Fruit fly (Drosophila melanogaster): Measurements from ENCODE around the gene CG2162.

Gene CG2162

DNA sequence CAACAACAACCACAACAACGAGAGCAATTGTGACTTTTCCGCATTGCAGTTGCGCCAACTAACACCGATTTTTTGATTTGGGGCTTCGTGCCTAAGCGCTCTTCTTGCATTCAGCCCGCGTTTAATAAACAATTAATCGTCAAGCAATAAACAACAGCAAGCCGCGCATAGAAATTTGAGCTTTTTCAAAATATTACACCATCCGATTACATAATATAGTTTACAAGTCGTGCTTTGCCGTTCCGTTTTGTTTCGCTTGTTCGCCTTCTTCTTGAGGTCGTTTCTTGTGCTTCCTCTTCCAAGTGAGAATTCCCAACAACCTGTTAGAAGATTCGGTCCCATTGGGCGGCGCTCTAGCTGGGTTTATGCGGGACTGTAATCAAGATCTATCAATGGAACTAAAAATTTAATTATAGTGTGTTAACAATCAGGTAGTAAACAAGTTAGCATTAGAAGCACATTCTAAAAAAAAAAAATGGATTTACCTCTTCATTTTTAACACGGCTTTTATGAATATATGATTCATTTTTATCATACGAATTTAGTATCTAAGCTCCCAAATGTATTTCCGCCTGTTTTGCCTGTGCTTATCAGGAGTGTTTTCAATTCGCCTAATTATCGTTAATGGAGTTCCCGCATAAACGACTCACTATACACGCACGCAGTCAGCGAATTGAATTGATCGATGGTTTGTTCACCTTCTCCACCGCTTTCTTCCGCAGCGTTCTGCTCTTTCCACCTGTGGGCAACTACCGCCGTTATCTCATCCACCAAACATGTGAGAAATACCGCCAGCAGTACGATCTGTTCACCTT lies 980 bp downstream of the CG2162 start (continued):
- TF ChIP-seq BtbVII (GFP tag; optimal IDR thresholded peaks at IDR 0.05) (peak; percentile 89), Neu2 (GFP tag; optimal IDR thresholded peaks at IDR 0.05; ENCODE audit: borderline replicate concordance) (no peak), Fer1 (GFP tag; optimal IDR thresholded peaks at IDR 0.05) (peak; percentile 93), D (optimal IDR thresholded peaks at IDR 0.05) (no peak), D (GFP tag; optimal IDR thresholded peaks at IDR 0.05) (peak; percentile 81), crol (GFP tag; IDR thresholded peaks at IDR 0.05) (no peak), zen2 (GFP tag; IDR thresholded peaks at IDR 0.05; ENCODE audit: partially characterized antibody) (no peak), H2.0 (GFP tag; IDR thresholded peaks at IDR 0.05) (peak; percentile 74), CG15696 (tag; optimal IDR thresholded peaks at IDR 0.05) (peak; percentile 88), CG43689 (GFP tag; IDR thresholded peaks at IDR 0.05) (peak; percentile 37; the same call in 1 of the 2 replicates), CG1603 (tag; optimal IDR thresholded peaks at IDR 0.05) (peak; percentile 62), run (tag; optimal IDR thresholded peaks at IDR 0.05) (peak; percentile 32), odd (GFP tag; optimal IDR thresholded peaks at IDR 0.05) (peak; percentile 89), CG2678 (tag; optimal IDR thresholded peaks at IDR 0.05) (peak; percentile 94), toy (GFP tag; IDR thresholded peaks at IDR 0.05) (0 out of 2 replicates have a peak, but pooled peaks have one; percentile 9), her (GFP tag; optimal IDR thresholded peaks at IDR 0.05) (peak; percentile 44), z (GFP tag; IDR thresholded peaks at IDR 0.05) (no peak), YL-1 (GFP tag; optimal IDR thresholded peaks at IDR 0.05) (peak; percentile 57), Dbx (GFP tag; IDR thresholded peaks at IDR 0.05) (peak; percentile 72), CG14710 (tag; optimal IDR thresholded peaks at IDR 0.05) (peak; percentile 91), Trl (optimal IDR thresholded peaks at IDR 0.05) (peak in 1 of 2 experiments; percentile 41), Trl (GFP tag; optimal IDR thresholded peaks at IDR 0.05) (peak; percentile 68), Med (GFP tag) (peak; percentile 96), Hr39 (optimal IDR thresholded peaks at IDR 0.05) (no peak), CG8924 (tag; optimal IDR thresholded peaks at IDR 0.05) (peak; percentile 92), prd (optimal IDR thresholded peaks at IDR 0.05) (no peak), prd (GFP tag; IDR thresholded peaks at IDR 0.05) (peak; percentile 77), CG17361 (GFP tag; IDR thresholded peaks at IDR 0.05) (peak; percentile 90), CG6854 (GFP tag; optimal IDR thresholded peaks at IDR 0.05) (peak; percentile 87), CG7556 (GFP tag; optimal IDR thresholded peaks at IDR 0.05) (peak; percentile 91), sqz (GFP tag; optimal IDR thresholded peaks at IDR 0.05) (peak; percentile 67), CG15269 (tag; optimal IDR thresholded peaks at IDR 0.05) (peak; percentile 89), vfl (GFP tag; optimal IDR thresholded peaks at IDR 0.05) (peak; percentile 41), Ets65A (GFP tag) (peak; percentile 71), h (optimal IDR thresholded peaks at IDR 0.05) (no peak), ro (GFP tag; IDR thresholded peaks at IDR 0.05) (0 out of 2 replicates have a peak, but pooled peaks have one; percentile 8), CG4282 (GFP tag; optimal IDR thresholded peaks at IDR 0.05) (peak; percentile 33), peb (GFP tag; IDR thresholded peaks at IDR 0.05) (0 out of 2 replicates have a peak, but pooled peaks have one; percentile 19), cas (GFP tag; IDR thresholded peaks at IDR 0.05) (no peak), sob (GFP tag; IDR thresholded peaks at IDR 0.05) (peak; percentile 69; the same call in 1 of the 2 replicates), Hr78 (GFP tag; optimal IDR thresholded peaks at IDR 0.05) (peak in 1 of 2 experiments; percentile 61), CG8388 (GFP tag; optimal IDR thresholded peaks at IDR 0.05) (peak; percentile 82), CG13296 (GFP tag; optimal IDR thresholded peaks at IDR 0.05) (peak; percentile 94), CG10431 (GFP tag; optimal IDR thresholded peaks at IDR 0.05) (peak; percentile 76), CG12769 (tag; optimal IDR thresholded peaks at IDR 0.05) (peak; percentile 73), CG3281 (GFP tag; optimal IDR thresholded peaks at IDR 0.05) (peak; percentile 88), fru (optimal IDR thresholded peaks at IDR 0.05) (no peak), Drgx (GFP tag; IDR thresholded peaks at IDR 0.05) (peak; percentile 73), vnd (GFP tag; IDR thresholded peaks at IDR 0.05; ENCODE audit: partially characterized antibody) (no peak), Oaz (GFP tag; IDR thresholded peaks at IDR 0.05) (peak; percentile 74), CG10654 (GFP tag; optimal IDR thresholded peaks at IDR 0.05) (peak; percentile 56)
